Fruit fly (Drosophila melanogaster): ENCODE data around the gene pins.

Gene pins

DNA sequence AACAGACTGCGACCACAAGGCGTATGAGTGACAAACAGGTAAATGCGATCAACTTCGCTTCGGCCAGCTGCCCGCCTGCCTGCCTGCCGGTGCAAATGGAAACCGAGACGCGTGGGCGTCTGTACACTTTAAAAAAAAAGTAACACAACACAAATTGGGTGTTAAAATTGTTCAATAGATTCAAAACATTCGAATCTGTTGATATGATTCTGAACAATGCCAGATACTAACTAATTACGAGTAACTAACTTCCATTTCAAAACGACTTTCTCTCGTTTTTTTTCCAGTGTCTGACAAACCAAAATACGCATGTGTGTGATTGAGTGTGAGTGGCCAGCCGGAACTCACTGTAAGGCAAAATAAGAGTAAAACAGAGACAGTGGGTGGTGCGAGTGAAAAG lies 12.9 kb upstream of the pins start (continued):
- TF ChIP-seq Fer3 (tag; optimal IDR thresholded peaks at IDR 0.05) (peak; percentile 92), Sin3A (optimal IDR thresholded peaks at IDR 0.05) (no peak), CG6791 (GFP tag; IDR thresholded peaks at IDR 0.05; ENCODE audit: partially characterized antibody) (no peak), Myb (GFP tag; optimal IDR thresholded peaks at IDR 0.05) (peak; percentile 62), Hr3 (GFP tag; optimal IDR thresholded peaks at IDR 0.05) (peak; percentile 70), CG12219 (GFP tag; optimal IDR thresholded peaks at IDR 0.05) (peak; percentile 71), CG6654 (GFP tag; optimal IDR thresholded peaks at IDR 0.05) (peak; percentile 44), CG17568 (GFP tag; optimal IDR thresholded peaks at IDR 0.05) (peak; percentile 5), CG42726 (GFP tag; IDR thresholded peaks at IDR 0.05; ENCODE audit: partially characterized antibody) (no peak), p53 (GFP tag; optimal IDR thresholded peaks at IDR 0.05) (peak; percentile 64), CG17802 (tag; optimal IDR thresholded peaks at IDR 0.05) (peak; percentile 44), CG7271 (tag; optimal IDR thresholded peaks at IDR 0.05) (peak; percentile 12), cas (GFP tag; IDR thresholded peaks at IDR 0.05) (peak; percentile 64), onecut (GFP tag; IDR thresholded peaks at IDR 0.05) (peak; percentile 82), CG16815 (GFP tag; optimal IDR thresholded peaks at IDR 0.05) (no peak), CG3838 (GFP tag; optimal IDR thresholded peaks at IDR 0.05) (peak; percentile 5), klu (GFP tag; IDR thresholded peaks at IDR 0.05) (peak; percentile 87), CG9797 (GFP tag; optimal IDR thresholded peaks at IDR 0.05) (no peak), CG4282 (GFP tag; optimal IDR thresholded peaks at IDR 0.05) (peak; percentile 69), CG7357 (GFP tag; IDR thresholded peaks at IDR 0.05) (peak; percentile 77; the same call in 2 of the 3 replicates), bsh (GFP tag; optimal IDR thresholded peaks at IDR 0.05) (peak; percentile 41 to 57), Trl (optimal IDR thresholded peaks at IDR 0.05) (no peak), Trl (GFP tag; optimal IDR thresholded peaks at IDR 0.05) (peak; percentile 82), CG11085 (GFP tag; IDR thresholded peaks at IDR 0.05) (peak; percentile 75), Antp (GFP tag; optimal IDR thresholded peaks at IDR 0.05) (peak; percentile 87), CG17912 (GFP tag; optimal IDR thresholded peaks at IDR 0.05) (no peak), chn (GFP tag; optimal IDR thresholded peaks at IDR 0.05) (peak; percentile 64), CG11696 (GFP tag; IDR thresholded peaks at IDR 0.05) (peak; percentile 73), Lhr (GFP tag; optimal IDR thresholded peaks at IDR 0.05) (no peak), Sry-δ (GFP tag; optimal IDR thresholded peaks at IDR 0.05) (peak; percentile 64), sob (GFP tag; IDR thresholded peaks at IDR 0.05) (peak; percentile 94), sug (tag; optimal IDR thresholded peaks at IDR 0.05) (peak; percentile 83), Lpt (GFP tag; optimal IDR thresholded peaks at IDR 0.05) (no peak), sr (GFP tag; IDR thresholded peaks at IDR 0.05) (peak; percentile 95), CG4730 (GFP tag; IDR thresholded peaks at IDR 0.05) (peak; percentile 87), nau (GFP tag; optimal IDR thresholded peaks at IDR 0.05) (peak; percentile 90), nom (GFP tag; optimal IDR thresholded peaks at IDR 0.05) (peak; percentile 28), ems (GFP tag; optimal IDR thresholded peaks at IDR 0.05) (peak; percentile 92), mirr (GFP tag; optimal IDR thresholded peaks at IDR 0.05) (peak; percentile 78), CG3726 (GFP tag; IDR thresholded peaks at IDR 0.05) (peak; percentile 71; the same call in 1 of the 3 replicates), her (GFP tag; optimal IDR thresholded peaks at IDR 0.05) (peak; percentile 69), danr (GFP tag; IDR thresholded peaks at IDR 0.05) (peak; percentile 88), btn (GFP tag; optimal IDR thresholded peaks at IDR 0.05) (peak; percentile 90), Hmx (GFP tag; optimal IDR thresholded peaks at IDR 0.05) (peak; percentile 60), CHES-1-like (GFP tag; optimal IDR thresholded peaks at IDR 0.05) (peak; percentile 71), lab (GFP tag; optimal IDR thresholded peaks at IDR 0.05) (peak; percentile 95), CG3065 (GFP tag; optimal IDR thresholded peaks at IDR 0.05) (no peak), wek (GFP tag; optimal IDR thresholded peaks at IDR 0.05) (peak; percentile 3), pfk (GFP tag; optimal IDR thresholded peaks at IDR 0.05) (no peak), Chrac-16 (GFP tag; optimal IDR thresholded peaks at IDR 0.05) (peak; percentile 60), CG10274 (GFP tag; optimal IDR thresholded peaks at IDR 0.05) (peak; percentile 79), CG16813 (GFP tag; IDR thresholded peaks at IDR 0.05; ENCODE audit: partially characterized antibody) (no peak)

All from whole organism, embryonic.